Fruit fly (Drosophila melanogaster): ENCODE data around the gene CG11837.
A peak's percentile ranks its signal among the peaks of the same experiment; 100 is the strongest.

CG11837 gene

dm6 chr3R:29004884-29005621 is 44.2 kb upstream of the CG11837 start (continued):
- TF ChIP-seq NC2α (GFP tag; optimal IDR thresholded peaks at IDR 0.05) (no peak), CG1233 (GFP tag; optimal IDR thresholded peaks at IDR 0.05) (peak; percentile 7), ci (GFP tag; IDR thresholded peaks at IDR 0.05) (0 out of 3 replicates have a peak, but pooled peaks have one; percentile 48), Ets65A (GFP tag) (peak; percentile 89), CG7556 (GFP tag; optimal IDR thresholded peaks at IDR 0.05) (peak; percentile 16), Hmr (GFP tag; optimal IDR thresholded peaks at IDR 0.05) (peak; percentile 31), CG4730 (GFP tag; IDR thresholded peaks at IDR 0.05) (0 out of 2 replicates have a peak, but pooled peaks have one; percentile 14), CG17359 (tag; optimal IDR thresholded peaks at IDR 0.05) (peak; percentile 67), CG10267 (tag; optimal IDR thresholded peaks at IDR 0.05) (peak; percentile 12), Rfx (GFP tag; IDR thresholded peaks at IDR 0.05) (peak; percentile 50; the same call in 1 of the 2 replicates), Awh (GFP tag; IDR thresholded peaks at IDR 0.05) (peak; percentile 49; the same call in 1 of the 2 replicates), CoRest (tag; optimal IDR thresholded peaks at IDR 0.05) (peak; percentile 38), CG11695 (GFP tag; IDR thresholded peaks at IDR 0.05) (peak; percentile 26; the same call in 1 of the 3 replicates), nerfin-2 (GFP tag; IDR thresholded peaks at IDR 0.05; ENCODE audit: partially characterized antibody) (no peak), CG8924 (tag; optimal IDR thresholded peaks at IDR 0.05) (peak; percentile 25), Meics (GFP tag; optimal IDR thresholded peaks at IDR 0.05) (peak; percentile 15), Fer1 (GFP tag; optimal IDR thresholded peaks at IDR 0.05) (peak; percentile 24), gro (GFP tag; optimal IDR thresholded peaks at IDR 0.05) (peak; percentile 7), CG4707 (GFP tag; optimal IDR thresholded peaks at IDR 0.05) (no peak), CG2120 (GFP tag; optimal IDR thresholded peaks at IDR 0.05) (peak; percentile 34), ttk (GFP tag; IDR thresholded peaks at IDR 0.05) (peak; percentile 58), hkb (optimal IDR thresholded peaks at IDR 0.05) (no peak), hkb (GFP tag; IDR thresholded peaks at IDR 0.05) (0 out of 2 replicates have a peak, but pooled peaks have one; percentile 25), CG18262 (tag; optimal IDR thresholded peaks at IDR 0.05) (peak; percentile 35), gsb (GFP tag; IDR thresholded peaks at IDR 0.05) (no peak), Camta (GFP tag; optimal IDR thresholded peaks at IDR 0.05) (peak; percentile 1), chif (GFP tag; optimal IDR thresholded peaks at IDR 0.05) (peak in 1 of 2 experiments; percentile 13), CG9437 (GFP tag; optimal IDR thresholded peaks at IDR 0.05) (peak; percentile 21), CG1603 (tag; optimal IDR thresholded peaks at IDR 0.05) (peak; percentile 65), CG6683 (GFP tag; optimal IDR thresholded peaks at IDR 0.05) (no peak), Oli (tag; optimal IDR thresholded peaks at IDR 0.05) (peak; percentile 51), CG11456 (GFP tag; IDR thresholded peaks at IDR 0.05) (0 out of 3 replicates have a peak, but pooled peaks have one; percentile 30), crol (GFP tag; IDR thresholded peaks at IDR 0.05) (peak; percentile 58), CG15514 (GFP tag; optimal IDR thresholded peaks at IDR 0.05) (peak; percentile 14), CG8478 (optimal IDR thresholded peaks at IDR 0.05) (no peak), NfI (GFP tag; optimal IDR thresholded peaks at IDR 0.05) (peak; percentile 10), Gug (GFP tag; IDR thresholded peaks at IDR 0.05) (peak; percentile 25; the same call in 1 of the 4 replicates), D19A (tag; optimal IDR thresholded peaks at IDR 0.05) (peak; percentile 14), Ptx1 (GFP tag; IDR thresholded peaks at IDR 0.05) (peak; percentile 57), chm (GFP tag; IDR thresholded peaks at IDR 0.05) (no peak), slbo (GFP tag; IDR thresholded peaks at IDR 0.05) (peak; percentile 62), dmrt99B (tag; optimal IDR thresholded peaks at IDR 0.05) (peak; percentile 66), ranshi (GFP tag; IDR thresholded peaks at IDR 0.05) (peak; percentile 46; the same call in 1 of the 2 replicates), Ada2b (GFP tag; IDR thresholded peaks at IDR 0.05) (peak; percentile 34; the same call in 1 of the 2 replicates), Sox102F (GFP tag; optimal IDR thresholded peaks at IDR 0.05) (peak; percentile 70), cwo (GFP tag; optimal IDR thresholded peaks at IDR 0.05) (peak; percentile 3), ssp (GFP tag; IDR thresholded peaks at IDR 0.05) (peak; percentile 49; the same call in 1 of the 2 replicates), CG32772 (GFP tag; IDR thresholded peaks at IDR 0.05) (0 out of 2 replicates have a peak, but pooled peaks have one; percentile 19), CG17328 (GFP tag; IDR thresholded peaks at IDR 0.05) (peak; percentile 38; the same call in 1 of the 2 replicates)

Data from whole organism, embryonic.